Fruit fly (Drosophila melanogaster): ENCODE data around the gene CG32228.

The CG32228 gene

dm6 chr3L:20295095-20295494 is 29.5 kb downstream of the CG32228 start, which contains the start of gene gogo (continued):
- TF ChIP-seq CG16863 (GFP tag; optimal IDR thresholded peaks at IDR 0.05) (no peak), Side (GFP tag; optimal IDR thresholded peaks at IDR 0.05) (no peak), stc (GFP tag; IDR thresholded peaks at IDR 0.05) (no peak), ewg (GFP tag; optimal IDR thresholded peaks at IDR 0.05) (peak; percentile 87), Dip2 (GFP tag; IDR thresholded peaks at IDR 0.05) (no peak), Asciz (GFP tag; optimal IDR thresholded peaks at IDR 0.05) (no peak), HmgD (GFP tag; optimal IDR thresholded peaks at IDR 0.05) (peak; percentile 24), CG43689 (GFP tag; IDR thresholded peaks at IDR 0.05) (no peak), ac (GFP tag; optimal IDR thresholded peaks at IDR 0.05) (no peak), CG30431 (GFP tag; optimal IDR thresholded peaks at IDR 0.05) (no peak), slbo (GFP tag; IDR thresholded peaks at IDR 0.05) (no peak), cato (GFP tag; optimal IDR thresholded peaks at IDR 0.05; ENCODE audit: borderline replicate concordance) (no peak), CG7745 (tag; optimal IDR thresholded peaks at IDR 0.05) (no peak), Drgx (GFP tag; IDR thresholded peaks at IDR 0.05) (no peak), hth (optimal IDR thresholded peaks at IDR 0.05) (no peak), seq (GFP tag; IDR thresholded peaks at IDR 0.05) (peak; percentile 70; the same call in 1 of the 2 replicates), CG10565 (GFP tag; optimal IDR thresholded peaks at IDR 0.05) (no peak), CG42726 (GFP tag; IDR thresholded peaks at IDR 0.05; ENCODE audit: partially characterized antibody) (no peak), Hr3 (GFP tag; optimal IDR thresholded peaks at IDR 0.05) (no peak), Ssrp (tag; optimal IDR thresholded peaks at IDR 0.05) (no peak), vvl (GFP tag; IDR thresholded peaks at IDR 0.05) (0 out of 2 replicates have a peak, but pooled peaks have one; percentile 21), CG3163 (GFP tag; optimal IDR thresholded peaks at IDR 0.05) (peak; percentile 7), dimm (GFP tag; IDR thresholded peaks at IDR 0.05) (no peak), CG4820 (GFP tag; optimal IDR thresholded peaks at IDR 0.05) (no peak), ERR (GFP tag; optimal IDR thresholded peaks at IDR 0.05) (no peak), CG12155 (GFP tag; optimal IDR thresholded peaks at IDR 0.05) (no peak), amos (GFP tag; IDR thresholded peaks at IDR 0.05; ENCODE audit: partially characterized antibody) (no peak), CG7786 (GFP tag; optimal IDR thresholded peaks at IDR 0.05) (no peak), CG30020 (tag; optimal IDR thresholded peaks at IDR 0.05) (no peak), jigr1 (GFP tag; IDR thresholded peaks at IDR 0.05) (no peak), ab (GFP tag; optimal IDR thresholded peaks at IDR 0.05) (no peak), CG15696 (tag; optimal IDR thresholded peaks at IDR 0.05) (no peak), prd (optimal IDR thresholded peaks at IDR 0.05) (no peak), prd (GFP tag; IDR thresholded peaks at IDR 0.05) (0 out of 3 replicates have a peak, but pooled peaks have one; percentile 11), CG31224 (GFP tag; IDR thresholded peaks at IDR 0.05) (no peak), CG6683 (GFP tag; optimal IDR thresholded peaks at IDR 0.05) (no peak), CG11247 (GFP tag; IDR thresholded peaks at IDR 0.05) (no peak), Deaf1 (tag; optimal IDR thresholded peaks at IDR 0.05) (peak; percentile 98), Mrtf (GFP tag; IDR thresholded peaks at IDR 0.05) (no peak), CG11085 (GFP tag; IDR thresholded peaks at IDR 0.05) (no peak)

dm6 chr3L:20296797-20297196 is 31.2 kb downstream of the CG32228 start, which contains the start of gene FRG1:
FRG1 (minus strand) TSS chr3L:20296971.
- peak; percentile 49 for TF ChIP-seq MESR4 (GFP tag; optimal IDR thresholded peaks at IDR 0.05)
- TF ChIP-seq nmo (GFP tag; optimal IDR thresholded peaks at IDR 0.05) = peak; percentile 9
- TF ChIP-seq CG8290 (GFP tag; optimal IDR thresholded peaks at IDR 0.05) = no peak
- peak in 1 of 2 experiments; percentile 41 for TF ChIP-seq CG8290 (tag; optimal IDR thresholded peaks at IDR 0.05)
- no peak for TF ChIP-seq Hr39 (optimal IDR thresholded peaks at IDR 0.05)
- peak in 1 of 2 experiments; percentile 5 for TF ChIP-seq crp (GFP tag; optimal IDR thresholded peaks at IDR 0.05)
- TF ChIP-seq sens (GFP tag) = peak; percentile 48
- TF ChIP-seq CTCF (GFP tag; optimal IDR thresholded peaks at IDR 0.05) = peak; percentile 38
- 0 out of 4 replicates have a peak, but pooled peaks have one; percentile 69 for TF ChIP-seq chinmo (GFP tag; IDR thresholded peaks at IDR 0.05; ENCODE audit: partially characterized antibody)
- peak; percentile 70 for TF ChIP-seq nerfin-2 (GFP tag; IDR thresholded peaks at IDR 0.05; ENCODE audit: partially characterized antibody)
- TF ChIP-seq Rx (GFP tag; IDR thresholded peaks at IDR 0.05) = no peak
- no peak for TF ChIP-seq gce (GFP tag; IDR thresholded peaks at IDR 0.05)
- TF ChIP-seq tll (GFP tag; optimal IDR thresholded peaks at IDR 0.05) = peak in 1 of 2 experiments; percentile 20
- TF ChIP-seq CG9817 (tag; optimal IDR thresholded peaks at IDR 0.05) = no peak
- peak; percentile 87 for TF ChIP-seq CG13287 (GFP tag; IDR thresholded peaks at IDR 0.05; ENCODE audit: partially characterized antibody)
